Fruit fly (Drosophila melanogaster): Measurements from ENCODE around the gene amd.

The amd gene

dm6 chr2L:19138361-19139041 is 28.5 kb downstream of the amd start (continued):
- TF ChIP-seq Atf-2 (GFP tag; optimal IDR thresholded peaks at IDR 0.05) = no peak
- peak; percentile 50 for TF ChIP-seq fd96Cb (tag; optimal IDR thresholded peaks at IDR 0.05)
- TF ChIP-seq nau (GFP tag; optimal IDR thresholded peaks at IDR 0.05) = peak; percentile 3
- peak; percentile 12 for TF ChIP-seq Xbp1 (GFP tag; optimal IDR thresholded peaks at IDR 0.05)
- TF ChIP-seq fd3F (GFP tag; optimal IDR thresholded peaks at IDR 0.05) = no peak
- no peak for TF ChIP-seq sd (tag; optimal IDR thresholded peaks at IDR 0.05)
- no peak for TF ChIP-seq usp (GFP tag; optimal IDR thresholded peaks at IDR 0.05)
- peak; percentile 20 for TF ChIP-seq CG12391 (tag; optimal IDR thresholded peaks at IDR 0.05)
- peak; percentile 59 for TF ChIP-seq CG31441 (GFP tag; IDR thresholded peaks at IDR 0.05)
- no peak for TF ChIP-seq nerfin-2 (GFP tag; IDR thresholded peaks at IDR 0.05; ENCODE audit: partially characterized antibody)
- peak; percentile 17 for TF ChIP-seq BtbVII (GFP tag; optimal IDR thresholded peaks at IDR 0.05)
- TF ChIP-seq HmgD (GFP tag; optimal IDR thresholded peaks at IDR 0.05) = no peak
- no peak for TF ChIP-seq CG5245 (GFP tag; optimal IDR thresholded peaks at IDR 0.05)
- no peak for TF ChIP-seq Sin3A (optimal IDR thresholded peaks at IDR 0.05)
- TF ChIP-seq twi (tag; optimal IDR thresholded peaks at IDR 0.05) = no peak
- peak; percentile 40 for TF ChIP-seq CG10209 (GFP tag; optimal IDR thresholded peaks at IDR 0.05)
- no peak for TF ChIP-seq inv (GFP tag; IDR thresholded peaks at IDR 0.05; ENCODE audit: partially characterized antibody)
- TF ChIP-seq klu (GFP tag; IDR thresholded peaks at IDR 0.05) = no peak
- TF ChIP-seq CG10979 (tag; optimal IDR thresholded peaks at IDR 0.05) = peak; percentile 43
- no peak for TF ChIP-seq CG4820 (GFP tag; optimal IDR thresholded peaks at IDR 0.05)
- no peak for TF ChIP-seq mirr (GFP tag; optimal IDR thresholded peaks at IDR 0.05)
- TF ChIP-seq toy (GFP tag; IDR thresholded peaks at IDR 0.05) = no peak
- TF ChIP-seq CG9437 (GFP tag; optimal IDR thresholded peaks at IDR 0.05) = no peak
- TF ChIP-seq gfzf (GFP tag; optimal IDR thresholded peaks at IDR 0.05) = no peak
- peak; percentile 22 for TF ChIP-seq HHEX (GFP tag; optimal IDR thresholded peaks at IDR 0.05)
- no peak for TF ChIP-seq unc-4 (GFP tag; IDR thresholded peaks at IDR 0.05; ENCODE audit: partially characterized antibody)
- TF ChIP-seq ash1 (GFP tag; optimal IDR thresholded peaks at IDR 0.05) = no peak
- peak; percentile 58; the same call in 1 of the 2 replicates for TF ChIP-seq crol (GFP tag; IDR thresholded peaks at IDR 0.05)
- no peak for TF ChIP-seq insv (GFP tag; optimal IDR thresholded peaks at IDR 0.05)
- TF ChIP-seq Ravus (GFP tag; IDR thresholded peaks at IDR 0.05) = no peak
- TF ChIP-seq prd (optimal IDR thresholded peaks at IDR 0.05) = no peak
- no peak for TF ChIP-seq prd (GFP tag; IDR thresholded peaks at IDR 0.05)
- peak; percentile 64; the same call in 1 of the 2 replicates for TF ChIP-seq rib (GFP tag; IDR thresholded peaks at IDR 0.05)
- TF ChIP-seq pros (GFP tag; optimal IDR thresholded peaks at IDR 0.05) = peak; percentile 84
- no peak for TF ChIP-seq tna (GFP tag; IDR thresholded peaks at IDR 0.05; ENCODE audit: partially characterized antibody)
- TF ChIP-seq CG11695 (GFP tag; IDR thresholded peaks at IDR 0.05) = no peak
- TF ChIP-seq CG10431 (GFP tag; optimal IDR thresholded peaks at IDR 0.05) = no peak
- no peak for TF ChIP-seq ftz-f1 (GFP tag; optimal IDR thresholded peaks at IDR 0.05)
- TF ChIP-seq CG3281 (GFP tag; optimal IDR thresholded peaks at IDR 0.05) = peak; percentile 29
- TF ChIP-seq bigmax (GFP tag; optimal IDR thresholded peaks at IDR 0.05) = no peak
- peak; percentile 34 for TF ChIP-seq Asciz (GFP tag; optimal IDR thresholded peaks at IDR 0.05)
- TF ChIP-seq CG30020 (tag; optimal IDR thresholded peaks at IDR 0.05) = no peak
- no peak for TF ChIP-seq shn (GFP tag; optimal IDR thresholded peaks at IDR 0.05)
- no peak for TF ChIP-seq CG11398 (GFP tag; optimal IDR thresholded peaks at IDR 0.05)
- no peak for TF ChIP-seq h (optimal IDR thresholded peaks at IDR 0.05)
- no peak for TF ChIP-seq sqz (GFP tag; optimal IDR thresholded peaks at IDR 0.05)
- peak; percentile 51; the same call in 1 of the 2 replicates for TF ChIP-seq bbx (GFP tag; IDR thresholded peaks at IDR 0.05; ENCODE audit: partially characterized antibody)
- no peak for TF ChIP-seq CG12236 (GFP tag; optimal IDR thresholded peaks at IDR 0.05)
- TF ChIP-seq CG17328 (GFP tag; IDR thresholded peaks at IDR 0.05) = no peak
- no peak for TF ChIP-seq MBD-R2 (GFP tag; IDR thresholded peaks at IDR 0.05)
- peak; percentile 19 for TF ChIP-seq D19A (tag; optimal IDR thresholded peaks at IDR 0.05)
